Worm (Caenorhabditis elegans) whole organism, midembryonic: ENCODE results near the gene fbxc-44.

Experiments
- T22C8.4 ChIP-seq: fragments of 200-800 bp; sonication (Bioruptor generic); IDR thresholded peaks from 2 replicates; pipeline ENCODE4 v1.3.6; 2022; ENCODE audit warnings: missing genetic modification characterization, missing compliant biosample characterization
- cog-1 ChIP-seq: sonication (generic microtip); optimal IDR thresholded peaks from 2 replicates; lab custom pipeline; 2016; ENCODE audit warnings: missing genetic modification characterization, missing compliant biosample characterization
- flt-1 ChIP-seq: fragments of 200-800 bp; sonication (Bioruptor generic); IDR thresholded peaks from 2 replicates; pipeline ENCODE4 v1.3.6; 2022; ENCODE audit warnings: missing genetic modification characterization, missing compliant biosample characterization
- klf-2 ChIP-seq: fragments of 200-800 bp; sonication (Bioruptor generic); conservative IDR thresholded peaks from 2 replicates; pipeline ENCODE4 v1.3.6; 2022; ENCODE audit warnings: missing genetic modification reagents, missing genetic modification characterization, missing compliant biosample characterization
- med-1 ChIP-seq: sonication (generic microtip); optimal IDR thresholded peaks from 2 replicates; lab custom pipeline; 2017; ENCODE audit warnings: missing genetic modification characterization, mild to moderate bottlenecking, missing compliant biosample characterization, antibody characterized with exemption, missing genetic modification reagents; ENCODE audit not compliant: insufficient read depth
- ref-1 ChIP-seq: fragments of 200-800 bp; sonication (Bioruptor generic); conservative IDR thresholded peaks from 2 replicates; pipeline ENCODE4 v1.3.6; 2022; ENCODE audit warnings: missing genetic modification reagents, missing genetic modification characterization, missing compliant biosample characterization
- tab-1 ChIP-seq: fragments of 200-800 bp; sonication (Bioruptor generic); IDR thresholded peaks from 2 replicates; pipeline ENCODE4 v1.3.6; 2022; ENCODE audit warnings: missing genetic modification characterization, missing compliant biosample characterization
- ztf-23 ChIP-seq: fragments of 200-800 bp; sonication (Bioruptor generic); IDR thresholded peaks from 2 replicates; pipeline ENCODE4 v1.3.6; 2022; ENCODE audit warnings: missing genetic modification reagents, missing genetic modification characterization, missing compliant biosample characterization
- ztf-29 ChIP-seq: fragments of 200-800 bp; sonication (Bioruptor generic); IDR thresholded peaks from 2 replicates; pipeline ENCODE4 v1.3.6; 2022; ENCODE audit warnings: missing genetic modification reagents, missing genetic modification characterization, missing compliant biosample characterization

Gene fbxc-44

ce11 chrII:4237701-4238214, at the start of gene fbxc-44, which contains the start of gene C16A11.2:
Gene fbxc-44, minus strand, starts transcription at chrII:4237751.
Gene C16A11.2, plus strand, starts transcription at chrII:4238203.
- TF ChIP-seq tab-1 (GFP tag; lab: Robert Waterston, UW) (peak; percentile 85), med-1 (GFP tag; lab: Kevin White, UChicago) (peak; percentile 91), T22C8.4 (GFP tag; lab: Robert Waterston, UW) (peak; percentile 82), ref-1 (GFP tag; lab: Robert Waterston, UW) (0 out of 2 replicates have a peak, but pooled peaks have one; percentile 26), cog-1 (tag; lab: Kevin White, UChicago) (peak; percentile 10), ztf-29 (GFP tag; lab: Robert Waterston, UW) (peak; percentile 80), klf-2 (GFP tag; lab: Robert Waterston, UW) (peak; percentile 85), flt-1 (peak; percentile 88), ztf-23 (GFP tag; lab: Robert Waterston, UW) (peak; percentile 83)

ce11 chrII:4286921-4287320, 49.4 kb upstream of the fbxc-44 start:
- TF ChIP-seq med-1 (GFP tag; lab: Kevin White, UChicago) (no peak), ref-1 (GFP tag; lab: Robert Waterston, UW) (no peak), tab-1 (GFP tag; lab: Robert Waterston, UW) (no peak), cog-1 (tag; lab: Kevin White, UChicago) (no peak), ztf-29 (GFP tag; lab: Robert Waterston, UW) (no peak), klf-2 (GFP tag; lab: Robert Waterston, UW) (no peak), flt-1 (no peak), ztf-23 (GFP tag; lab: Robert Waterston, UW) (no peak), T22C8.4 (GFP tag; lab: Robert Waterston, UW) (no peak)

ce11 chrII:4284305-4285193, 47.0 kb upstream of the fbxc-44 start:
- TF ChIP-seq flt-1 (no peak), cog-1 (tag; lab: Kevin White, UChicago) (no peak), klf-2 (GFP tag; lab: Robert Waterston, UW) (no peak)

- TF ChIP-seq flt-1 (0 out of 2 replicates have a peak, but pooled peaks have one; percentile 34), T22C8.4 (GFP tag; lab: Robert Waterston, UW) (no peak)
Observed at ce11 chrII:4281743-4282142, 44.2 kb upstream of the fbxc-44 start, which contains the start of gene C01F1.5. Gene C01F1.5, minus strand, starts transcription at chrII:4281845.

- TF ChIP-seq med-1 (GFP tag; lab: Kevin White, UChicago) = no peak
- no peak for TF ChIP-seq ref-1 (GFP tag; lab: Robert Waterston, UW)
- TF ChIP-seq klf-2 (GFP tag; lab: Robert Waterston, UW) = no peak
- TF ChIP-seq ztf-29 (GFP tag; lab: Robert Waterston, UW) = 0 out of 2 replicates have a peak, but pooled peaks have one; percentile 32
- TF ChIP-seq flt-1 = no peak
Observed at ce11 chrII:4277639-4278038, 40.1 kb upstream of the fbxc-44 start.

ce11 chrII:4276924-4277323, 39.4 kb upstream of the fbxc-44 start:
- TF ChIP-seq ztf-29 (GFP tag; lab: Robert Waterston, UW) (no peak), cog-1 (tag; lab: Kevin White, UChicago) (no peak), ztf-23 (GFP tag; lab: Robert Waterston, UW) (no peak), flt-1 (no peak), med-1 (GFP tag; lab: Kevin White, UChicago) (no peak), tab-1 (GFP tag; lab: Robert Waterston, UW) (no peak), klf-2 (GFP tag; lab: Robert Waterston, UW) (no peak), T22C8.4 (GFP tag; lab: Robert Waterston, UW) (no peak), ref-1 (GFP tag; lab: Robert Waterston, UW) (no peak)

- TF ChIP-seq klf-2 (GFP tag; lab: Robert Waterston, UW) = no peak
- TF ChIP-seq cog-1 (tag; lab: Kevin White, UChicago) = no peak
- no peak for TF ChIP-seq T22C8.4 (GFP tag; lab: Robert Waterston, UW)
- TF ChIP-seq med-1 (GFP tag; lab: Kevin White, UChicago) = no peak
- no peak for TF ChIP-seq ref-1 (GFP tag; lab: Robert Waterston, UW)
- no peak for TF ChIP-seq tab-1 (GFP tag; lab: Robert Waterston, UW)
- no peak for TF ChIP-seq ztf-29 (GFP tag; lab: Robert Waterston, UW)
- TF ChIP-seq ztf-23 (GFP tag; lab: Robert Waterston, UW) = no peak
- TF ChIP-seq flt-1 = no peak
Observed at ce11 chrII:4275637-4276252, 38.2 kb upstream of the fbxc-44 start, which contains the start of gene npr-42. Gene npr-42, plus strand, starts transcription at chrII:4276202.

- no peak for TF ChIP-seq ztf-29 (GFP tag; lab: Robert Waterston, UW)
- no peak for TF ChIP-seq klf-2 (GFP tag; lab: Robert Waterston, UW)
- no peak for TF ChIP-seq ref-1 (GFP tag; lab: Robert Waterston, UW)
- TF ChIP-seq tab-1 (GFP tag; lab: Robert Waterston, UW) = no peak
- TF ChIP-seq cog-1 (tag; lab: Kevin White, UChicago) = no peak
- no peak for TF ChIP-seq med-1 (GFP tag; lab: Kevin White, UChicago)
Observed at ce11 chrII:4267711-4268110, 30.2 kb upstream of the fbxc-44 start.

- TF ChIP-seq cog-1 (tag; lab: Kevin White, UChicago) = no peak
- no peak for TF ChIP-seq klf-2 (GFP tag; lab: Robert Waterston, UW)
- TF ChIP-seq med-1 (GFP tag; lab: Kevin White, UChicago) = no peak
- TF ChIP-seq tab-1 (GFP tag; lab: Robert Waterston, UW) = no peak
- TF ChIP-seq flt-1 = no peak
- no peak for TF ChIP-seq ztf-29 (GFP tag; lab: Robert Waterston, UW)
- TF ChIP-seq T22C8.4 (GFP tag; lab: Robert Waterston, UW) = no peak
- no peak for TF ChIP-seq ref-1 (GFP tag; lab: Robert Waterston, UW)
- no peak for TF ChIP-seq ztf-23 (GFP tag; lab: Robert Waterston, UW)
Observed at ce11 chrII:4258683-4259082, 21.1 kb upstream of the fbxc-44 start, which contains the start of gene clec-135. Gene clec-135, minus strand, starts transcription at chrII:4258783.
